Worm (Caenorhabditis elegans) whole organism, L1 larva: Measurements from ENCODE around the gene sdhd-1.

Source experiments
- C16A3.4 ChIP-seq: fragments of 150-350 bp; optimal IDR thresholded peaks from 2 replicates; lab custom pipeline; 2014; ENCODE audit warnings: missing biosample characterization, missing genetic modification characterization
- C34B4.2 ChIP-seq: sonication (generic microtip); optimal IDR thresholded peaks from 2 replicates; lab custom pipeline; 2017; ENCODE audit warnings: mild to moderate bottlenecking, missing genetic modification characterization, missing compliant biosample characterization
- F16B12.6 ChIP-seq: fragments of 150-350 bp; optimal IDR thresholded peaks from 2 replicates; lab custom pipeline; 2014; ENCODE audit warnings: missing biosample characterization, missing genetic modification characterization
- Y116A8C.19 ChIP-seq: sonication (generic microtip); optimal IDR thresholded peaks from 2 replicates; lab custom pipeline; 2016; ENCODE audit warnings: missing compliant biosample characterization, missing genetic modification characterization, borderline replicate concordance
- alr-1 ChIP-seq: fragments of 200-800 bp; sonication (Bioruptor generic); optimal IDR thresholded peaks from 2 replicates; lab custom pipeline; 2018; ENCODE audit warnings: borderline replicate concordance, mild to moderate bottlenecking, missing genetic modification characterization, missing compliant biosample characterization
- aly-2 ChIP-seq: fragments of 150-350 bp; optimal IDR thresholded peaks from 2 replicates; lab custom pipeline; 2014; ENCODE audit warnings: missing biosample characterization, missing genetic modification characterization
- ama-1 ChIP-seq: fragments of 150-350 bp; optimal IDR thresholded peaks from 2 replicates; lab custom pipeline; 2014
- blmp-1 ChIP-seq: fragments of 150-350 bp; optimal IDR thresholded peaks from 2 replicates; lab custom pipeline; 2014; ENCODE audit warnings: missing biosample characterization, missing genetic modification characterization
- ceh-63 ChIP-seq: fragments of 200-800 bp; sonication (Bioruptor generic); optimal IDR thresholded peaks from 2 replicates; lab custom pipeline; 2018; ENCODE audit warnings: mild to moderate bottlenecking, missing genetic modification characterization, missing compliant biosample characterization
- ceh-82 ChIP-seq, 3 experiments: fragments of 150-350 bp in 1 of 3; sonication (generic microtip) in 2 of 3; optimal IDR thresholded peaks; 2 replicates each; lab custom pipeline; 2014 to 2017; ENCODE audit warnings: missing biosample characterization in 3 of 3, missing genetic modification characterization in 3 of 3
- ceh-90 ChIP-seq: sonication (generic microtip); optimal IDR thresholded peaks from 2 replicates; lab custom pipeline; 2016; ENCODE audit warnings: missing genetic modification characterization, missing compliant biosample characterization
- dpl-1 ChIP-seq, 3 experiments: fragments of 150-350 bp in 2 of 3; sonication (generic microtip) in 1 of 3; optimal IDR thresholded peaks; 2 replicates each; lab custom pipeline; 2014 to 2017; ENCODE audit warnings: missing biosample characterization in 3 of 3, missing genetic modification characterization in 3 of 3, missing genetic modification reagents in 3 of 3
- dsc-1 ChIP-seq: sonication (generic microtip); optimal IDR thresholded peaks from 2 replicates; lab custom pipeline; 2016; ENCODE audit warnings: mild to moderate bottlenecking, missing genetic modification characterization, missing compliant biosample characterization
- efl-1 ChIP-seq, 4 experiments: fragments of 150-350 bp; optimal IDR thresholded peaks in 3 of 4; peaks in 1 of 4; 1 replicate in 1 of 4; 2 replicates in 3 of 4; lab custom pipeline; 2014; ENCODE audit warnings: missing biosample characterization in 2 of 4, missing genetic modification characterization in 2 of 4, missing genetic modification reagents in 2 of 4
- efl-3 ChIP-seq: fragments of 200-800 bp; sonication (Bioruptor generic); optimal IDR thresholded peaks from 2 replicates; lab custom pipeline; 2018; ENCODE audit warnings: mild to moderate bottlenecking, missing genetic modification characterization, missing compliant biosample characterization
- elt-3 ChIP-seq, 6 experiments: fragments of 150-350 bp in 1 of 6; sonication (generic microtip); optimal IDR thresholded peaks; 2 replicates each; lab custom pipeline; 2017 to 2018; ENCODE audit warnings: missing biosample characterization in 6 of 6, missing genetic modification characterization in 6 of 6, inconsistent platforms in 1 of 6
- fkh-10 ChIP-seq: sonication (generic microtip); optimal IDR thresholded peaks from 2 replicates; lab custom pipeline; 2017; ENCODE audit warnings: missing biosample characterization, missing genetic modification reagents, missing genetic modification characterization
- fos-1 ChIP-seq: fragments of 150-350 bp; optimal IDR thresholded peaks from 2 replicates; lab custom pipeline; 2014; ENCODE audit warnings: missing biosample characterization, missing genetic modification characterization
- hpl-2 ChIP-seq: fragments of 150-350 bp; optimal IDR thresholded peaks from 2 replicates; lab custom pipeline; 2014; ENCODE audit warnings: missing biosample characterization, missing genetic modification reagents, missing genetic modification characterization
- irx-1 ChIP-seq: sonication (generic microtip); optimal IDR thresholded peaks from 2 replicates; lab custom pipeline; 2016; ENCODE audit warnings: missing genetic modification characterization, missing compliant biosample characterization
- isw-1 ChIP-seq: fragments of 200-800 bp; sonication (Bioruptor generic); IDR thresholded peaks from 2 replicates; pipeline ENCODE4 v1.3.6; 2022; ENCODE audit warnings: missing genetic modification characterization, missing compliant biosample characterization
- jun-1 ChIP-seq: fragments of 150-350 bp; optimal IDR thresholded peaks from 2 replicates; lab custom pipeline; 2014; ENCODE audit warnings: missing biosample characterization, missing genetic modification reagents, missing genetic modification characterization
- lin-14 ChIP-seq: fragments of 200-800 bp; sonication (Bioruptor generic); optimal IDR thresholded peaks from 2 replicates; lab custom pipeline; 2018; ENCODE audit warnings: mild to moderate bottlenecking, missing genetic modification characterization, moderate library complexity, missing compliant biosample characterization
- lin-15B ChIP-seq: fragments of 150-350 bp; sonication (generic microtip); optimal IDR thresholded peaks from 3 replicates; lab custom pipeline; 2014; ENCODE audit warnings: missing biosample characterization, missing genetic modification characterization
- lin-35 ChIP-seq, 2 experiments: fragments of 150-350 bp; optimal IDR thresholded peaks; 2 replicates each; lab custom pipeline; 2014; ENCODE audit warnings: missing biosample characterization in 2 of 2, missing genetic modification characterization in 2 of 2, missing genetic modification reagents in 2 of 2
- mab-9 ChIP-seq: fragments of 200-800 bp; sonication (Bioruptor generic); IDR thresholded peaks from 2 replicates; pipeline ENCODE4 v1.3.6; 2022; ENCODE audit warnings: missing genetic modification reagents, missing genetic modification characterization, missing compliant biosample characterization
- mef-2 ChIP-seq: fragments of 150-350 bp; optimal IDR thresholded peaks from 2 replicates; lab custom pipeline; 2014; ENCODE audit warnings: missing biosample characterization, missing genetic modification characterization
- mep-1 ChIP-seq: fragments of 150-350 bp; optimal IDR thresholded peaks from 2 replicates; lab custom pipeline; 2014; ENCODE audit warnings: missing biosample characterization, missing genetic modification characterization
- nhr-12 ChIP-seq: sonication (generic microtip); optimal IDR thresholded peaks from 2 replicates; lab custom pipeline; 2017; ENCODE audit warnings: missing biosample characterization, missing genetic modification characterization
- nhr-19 ChIP-seq: fragments of 200-800 bp; sonication (Bioruptor generic); conservative IDR thresholded peaks from 2 replicates; pipeline ENCODE4 v1.3.6; 2022; ENCODE audit warnings: missing genetic modification characterization, missing compliant biosample characterization
- nhr-20 ChIP-seq: sonication (generic microtip); optimal IDR thresholded peaks from 2 replicates; lab custom pipeline; 2016; ENCODE audit warnings: mild to moderate bottlenecking, missing genetic modification characterization, missing compliant biosample characterization
- nhr-71 ChIP-seq: sonication (generic microtip); optimal IDR thresholded peaks from 2 replicates; lab custom pipeline; 2016; ENCODE audit warnings: mild to moderate bottlenecking, missing genetic modification characterization, moderate library complexity, missing compliant biosample characterization
- nhr-76 ChIP-seq: sonication (generic microtip); optimal IDR thresholded peaks from 2 replicates; lab custom pipeline; 2017; ENCODE audit warnings: missing biosample characterization, missing genetic modification characterization
- nhr-77 ChIP-seq: fragments of 150-350 bp; optimal IDR thresholded peaks from 2 replicates; lab custom pipeline; 2014; ENCODE audit warnings: missing biosample characterization, missing genetic modification characterization
- nhr-90 ChIP-seq: sonication (generic microtip); optimal IDR thresholded peaks from 2 replicates; lab custom pipeline; 2016; ENCODE audit warnings: mild to moderate bottlenecking, missing genetic modification characterization, missing compliant biosample characterization; ENCODE audit not compliant: poor library complexity
- pax-3 ChIP-seq: fragments of 200-800 bp; sonication (Bioruptor generic); optimal IDR thresholded peaks from 2 replicates; lab custom pipeline; 2018; ENCODE audit warnings: mild to moderate bottlenecking, missing genetic modification characterization, moderate library complexity, missing compliant biosample characterization
- rnt-1 ChIP-seq: sonication (generic microtip); optimal IDR thresholded peaks from 2 replicates; lab custom pipeline; 2016; ENCODE audit warnings: mild to moderate bottlenecking, missing genetic modification characterization, moderate library complexity, missing compliant biosample characterization
- skn-1 ChIP-seq: fragments of 150-350 bp; optimal IDR thresholded peaks from 2 replicates; lab custom pipeline; 2014; ENCODE audit warnings: missing biosample characterization, missing genetic modification characterization
- snpc-4 ChIP-seq: fragments of 150-350 bp; optimal IDR thresholded peaks from 2 replicates; lab custom pipeline; 2014; ENCODE audit warnings: missing biosample characterization, missing genetic modification characterization
- snu-23 ChIP-seq: sonication (generic microtip); optimal IDR thresholded peaks from 2 replicates; lab custom pipeline; 2016; ENCODE audit warnings: missing genetic modification characterization, missing compliant biosample characterization
- sptf-1 ChIP-seq: fragments of 150-350 bp; optimal IDR thresholded peaks from 2 replicates; lab custom pipeline; 2014; ENCODE audit warnings: missing biosample characterization, missing genetic modification characterization
- sup-37 ChIP-seq: fragments of 200-800 bp; sonication (Bioruptor generic); optimal IDR thresholded peaks from 2 replicates; lab custom pipeline; 2018; ENCODE audit warnings: mild to moderate bottlenecking, missing genetic modification characterization, missing compliant biosample characterization
- tbx-2 ChIP-seq: sonication (generic microtip); optimal IDR thresholded peaks from 2 replicates; lab custom pipeline; 2016; ENCODE audit warnings: missing genetic modification characterization, missing compliant biosample characterization
- tlp-1 ChIP-seq: fragments of 150-350 bp; optimal IDR thresholded peaks from 2 replicates; lab custom pipeline; 2014; ENCODE audit warnings: missing biosample characterization, missing genetic modification characterization
- unc-30 ChIP-seq: sonication (generic microtip); optimal IDR thresholded peaks from 2 replicates; lab custom pipeline; 2017; ENCODE audit warnings: missing biosample characterization, missing genetic modification characterization
- vab-15 ChIP-seq: sonication (generic microtip); optimal IDR thresholded peaks from 2 replicates; lab custom pipeline; 2017; ENCODE audit warnings: missing genotype, mild to moderate bottlenecking, missing genetic modification characterization, missing compliant biosample characterization
- xbp-1 ChIP-seq: sonication (generic microtip); optimal IDR thresholded peaks from 2 replicates; lab custom pipeline; 2016; ENCODE audit warnings: missing genetic modification characterization, missing compliant biosample characterization
- zip-4 ChIP-seq: fragments of 200-800 bp; sonication (Bioruptor generic); optimal IDR thresholded peaks from 2 replicates; lab custom pipeline; 2018; ENCODE audit warnings: mild to moderate bottlenecking, missing genetic modification characterization, moderate library complexity, missing compliant biosample characterization
- ztf-11 ChIP-seq, 2 experiments: sonication (generic microtip); optimal IDR thresholded peaks; 2 replicates each; lab custom pipeline; 2016 to 2017; ENCODE audit warnings: missing genetic modification characterization in 2 of 2, missing biosample characterization in 1 of 2, missing compliant biosample characterization in 1 of 2

sdhd-1 gene

DNA sequence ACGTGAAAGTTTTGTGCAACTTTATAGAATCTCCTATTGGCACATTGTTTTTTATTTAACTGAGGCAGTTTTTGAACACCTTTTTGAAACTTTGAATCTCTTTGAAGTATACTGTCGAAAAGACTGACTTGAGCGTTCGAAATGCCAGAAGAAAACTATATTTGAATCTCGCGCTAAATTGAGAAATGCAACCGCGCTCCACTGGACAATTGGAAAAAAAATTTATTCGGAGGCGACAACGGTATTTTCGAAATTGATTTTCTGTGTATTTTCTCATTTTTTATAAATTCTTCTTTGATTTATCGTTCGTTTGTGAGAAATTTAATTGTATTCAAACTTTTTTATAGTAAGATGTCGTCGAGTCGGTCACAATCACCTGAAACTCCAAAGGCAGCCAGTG, 27.7 kb downstream of the sdhd-1 start, which contains the start of gene let-858 (continued):
- no peak for TF ChIP-seq Y116A8C.19 (tag; lab: Kevin White, UChicago)
- TF ChIP-seq irx-1 (tag; lab: Kevin White, UChicago), result peak; percentile 19
- TF ChIP-seq F16B12.6 (tag; lab: Kevin White, UChicago), result peak; percentile 27
- no peak for TF ChIP-seq vab-15 (tag; lab: Kevin White, UChicago)
- TF ChIP-seq C34B4.2 (tag; lab: Kevin White, UChicago), result no peak
- TF ChIP-seq mab-9 (GFP tag; lab: Robert Waterston, UW), result no peak
- no peak for TF ChIP-seq alr-1 (tag; lab: Kevin White, UChicago)
- TF ChIP-seq skn-1 (tag; lab: Kevin White, UChicago), result peak; percentile 26
- no peak for TF ChIP-seq ceh-90 (tag; lab: Kevin White, UChicago)
- TF ChIP-seq ceh-82 (tag; optimal IDR thresholded peaks at IDR 0.05; lab: Kevin White, UChicago), result peak; percentile 8 to 59 (median 50)
- TF ChIP-seq sptf-1 (tag; lab: Kevin White, UChicago), result no peak
- TF ChIP-seq blmp-1, result peak; percentile 53
- peak; percentile 67 for TF ChIP-seq nhr-90 (tag; lab: Kevin White, UChicago)
- TF ChIP-seq lin-35 (GFP tag; optimal IDR thresholded peaks at IDR 0.05; lab: Kevin White, UChicago), result peak; percentile 96 to 98
- TF ChIP-seq tlp-1 (tag; lab: Kevin White, UChicago), result no peak
- no peak for TF ChIP-seq sup-37
- peak; percentile 20 for TF ChIP-seq pax-3 (tag; lab: Kevin White, UChicago)
- no peak for TF ChIP-seq zip-4
- peak; percentile 54 for TF ChIP-seq lin-14 (GFP tag; lab: Kevin White, UChicago)
- TF ChIP-seq xbp-1 (tag; lab: Kevin White, UChicago), result peak; percentile 58
- TF ChIP-seq jun-1 (tag; lab: Kevin White, UChicago), result peak; percentile 22
- peak; percentile 70 for TF ChIP-seq snu-23 (GFP tag; lab: Kevin White, UChicago)
- peak; percentile 41 for TF ChIP-seq lin-15B
- no peak; the same call in none of the 2 replicates for TF ChIP-seq isw-1
- peak; percentile 97 to 99 for TF ChIP-seq efl-1 (optimal IDR thresholded peaks at IDR 0.05; lab: Kevin White, UChicago)
- TF ChIP-seq efl-1 (GFP tag; optimal IDR thresholded peaks at IDR 0.05 in 1 of 2; lab: Kevin White, UChicago), result peak; percentile 98 to 100
- peak; percentile 49 for TF ChIP-seq dsc-1 (tag; lab: Kevin White, UChicago)
- peak in 1 of 6 experiments; percentile 34 for TF ChIP-seq elt-3 (tag; optimal IDR thresholded peaks at IDR 0.05; lab: Kevin White, UChicago)
- TF ChIP-seq fos-1, result no peak
- peak; percentile 94 to 96 (median 96) for TF ChIP-seq dpl-1 (GFP tag; optimal IDR thresholded peaks at IDR 0.05; lab: Kevin White, UChicago)
- TF ChIP-seq ama-1 (lab: Kevin White, UChicago), result no peak
- peak in 1 of 2 experiments; percentile 11 for TF ChIP-seq ztf-11 (tag; optimal IDR thresholded peaks at IDR 0.05; lab: Kevin White, UChicago)
- TF ChIP-seq snpc-4 (tag; lab: Kevin White, UChicago), result no peak
- TF ChIP-seq tbx-2, result peak; percentile 59
- peak; percentile 56 for TF ChIP-seq mep-1 (tag; lab: Kevin White, UChicago)

DNA sequence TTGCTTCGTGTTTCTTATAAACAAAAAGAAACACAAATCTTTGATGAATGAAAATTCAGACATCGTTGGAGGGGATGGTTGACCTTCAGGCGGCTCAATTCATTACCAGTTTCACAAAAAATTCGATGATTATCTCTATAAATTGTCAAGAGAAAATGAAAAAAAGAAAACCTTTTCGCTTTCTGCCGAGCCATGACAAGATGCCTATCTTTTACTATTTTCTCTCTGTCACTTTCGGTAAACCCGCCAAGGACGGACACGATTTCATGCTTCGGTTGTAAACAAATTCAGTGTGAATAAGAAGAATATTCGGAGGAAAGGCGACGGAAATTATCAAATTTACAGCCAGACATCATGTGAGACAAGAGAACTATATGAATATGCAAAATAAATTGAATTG, 29.0 kb downstream of the sdhd-1 start:
- TF ChIP-seq aly-2 (tag; lab: Kevin White, UChicago) (no peak), skn-1 (tag; lab: Kevin White, UChicago) (no peak), alr-1 (tag; lab: Kevin White, UChicago) (no peak), F16B12.6 (tag; lab: Kevin White, UChicago) (no peak), pax-3 (tag; lab: Kevin White, UChicago) (no peak), dsc-1 (tag; lab: Kevin White, UChicago) (no peak), nhr-20 (tag; lab: Kevin White, UChicago) (peak; percentile 24), unc-30 (tag; lab: Kevin White, UChicago) (no peak), nhr-77 (tag; lab: Kevin White, UChicago) (no peak), mef-2 (tag; lab: Kevin White, UChicago) (no peak), nhr-76 (tag; lab: Kevin White, UChicago) (no peak), rnt-1 (tag; lab: Kevin White, UChicago) (no peak), nhr-71 (peak; percentile 19), sup-37 (no peak), ztf-11 (tag; optimal IDR thresholded peaks at IDR 0.05; lab: Kevin White, UChicago) (no peak), snu-23 (GFP tag; lab: Kevin White, UChicago) (peak; percentile 0), snpc-4 (tag; lab: Kevin White, UChicago) (no peak), nhr-19 (no peak), C16A3.4 (tag; lab: Kevin White, UChicago) (peak; percentile 3), jun-1 (tag; lab: Kevin White, UChicago) (no peak), lin-14 (GFP tag; lab: Kevin White, UChicago) (peak; percentile 73), fkh-10 (GFP tag; lab: Kevin White, UChicago) (no peak), nhr-12 (tag; lab: Kevin White, UChicago) (no peak), efl-3 (GFP tag; lab: Kevin White, UChicago) (no peak), ceh-63 (no peak), C34B4.2 (tag; lab: Kevin White, UChicago) (no peak), blmp-1 (peak; percentile 81), ama-1 (lab: Kevin White, UChicago) (no peak), hpl-2 (GFP tag; lab: Kevin White, UChicago) (no peak), isw-1 (no peak)
